Fruit fly (Drosophila melanogaster) whole organism, embryonic: Measurements from ENCODE around the gene CG45676.
A peak's percentile ranks its signal among the peaks of the same experiment; 100 is the strongest.

Experiments used
- Atf-2 ChIP-seq: fragments of 200-800 bp; sonication (Bioruptor generic); optimal IDR thresholded peaks from 2 replicates; lab custom pipeline; 2016; ENCODE audit warnings: missing biosample characterization, missing genetic modification characterization
- CG10209 ChIP-seq: fragments of 200-800 bp; sonication (Bioruptor generic); optimal IDR thresholded peaks from 3 replicates; lab custom pipeline; 2017; ENCODE audit warnings: missing biosample characterization, mild to moderate bottlenecking, missing genetic modification characterization, missing genetic modification reagents
- CG10274 ChIP-seq: fragments of 200-800 bp; sonication (Bioruptor generic); optimal IDR thresholded peaks from 3 replicates; lab custom pipeline; 2017; ENCODE audit warnings: missing biosample characterization, mild to moderate bottlenecking, missing genetic modification characterization
- CG11093 ChIP-seq: fragments of 200-800 bp; sonication (Bioruptor generic); IDR thresholded peaks from 3 replicates; pipeline ENCODE4 v1.3.6; 2022; ENCODE audit warnings: missing biosample characterization, missing genetic modification characterization
- CG11398 ChIP-seq: fragments of 200-800 bp; sonication (Bioruptor generic); optimal IDR thresholded peaks from 2 replicates; lab custom pipeline; 2016; ENCODE audit warnings: missing biosample characterization, missing genetic modification characterization
- CG12104 ChIP-seq: fragments of 200-800 bp; sonication (Bioruptor generic); optimal IDR thresholded peaks from 3 replicates; lab custom pipeline; 2016; ENCODE audit warnings: missing biosample characterization, missing genetic modification characterization
- CG12659 ChIP-seq: fragments of 200-800 bp; sonication (Bioruptor generic); optimal IDR thresholded peaks from 3 replicates; lab custom pipeline; 2017; ENCODE audit warnings: mild to moderate bottlenecking, missing biosample characterization, missing genetic modification reagents, missing genetic modification characterization
- CG12744 ChIP-seq: fragments of 200-800 bp; sonication (Bioruptor generic); optimal IDR thresholded peaks from 2 replicates; lab custom pipeline; 2016; ENCODE audit warnings: missing biosample characterization, missing genetic modification characterization
- CG14710 ChIP-seq: fragments of 200-800 bp; sonication (Bioruptor generic); optimal IDR thresholded peaks from 3 replicates; lab custom pipeline; 2019; ENCODE audit warnings: missing biosample characterization, mild to moderate bottlenecking, missing genetic modification characterization, moderate library complexity
- CG16815 ChIP-seq: fragments of 200-800 bp; sonication (Bioruptor generic); optimal IDR thresholded peaks from 3 replicates; lab custom pipeline; 2017; ENCODE audit warnings: missing biosample characterization, mild to moderate bottlenecking, missing genetic modification characterization
- CG31441 ChIP-seq: fragments of 200-800 bp; sonication (Bioruptor generic); IDR thresholded peaks from 2 replicates; pipeline ENCODE4 v1.3.6; 2022; ENCODE audit warnings: missing biosample characterization, missing genetic modification characterization
- CG6689 ChIP-seq: fragments of 200-800 bp; sonication (Bioruptor generic); IDR thresholded peaks from 2 replicates; pipeline ENCODE4 v1.3.6; 2022; ENCODE audit warnings: missing biosample characterization, missing genetic modification characterization
- CG6765 ChIP-seq: fragments of 200-800 bp; sonication (Bioruptor generic); optimal IDR thresholded peaks from 3 replicates; lab custom pipeline; 2017; ENCODE audit warnings: missing biosample characterization, mild to moderate bottlenecking, missing genetic modification characterization
- CG8290 ChIP-seq, 3 experiments: fragments of 200-800 bp; sonication (Bioruptor generic); optimal IDR thresholded peaks; 2 replicates each; lab custom pipeline; 2016 to 2019; ENCODE audit warnings: missing biosample characterization in 3 of 3, missing genetic modification characterization in 3 of 3, mild to moderate bottlenecking in 2 of 3, moderate library complexity in 1 of 3
- CG9609 ChIP-seq: fragments of 200-800 bp; sonication (Bioruptor generic); optimal IDR thresholded peaks from 3 replicates; lab custom pipeline; 2016; ENCODE audit warnings: missing biosample characterization, missing genetic modification characterization
- CrebB ChIP-seq: fragments of 200-800 bp; sonication (Bioruptor generic); optimal IDR thresholded peaks from 3 replicates; lab custom pipeline; 2018; ENCODE audit warnings: missing biosample characterization, mild to moderate bottlenecking, missing genetic modification characterization
- D ChIP-seq, 2 experiments: fragments of 200-800 bp in 1 of 2; fragments of >200 bp in 1 of 2; sonication (Bioruptor generic) in 1 of 2; optimal IDR thresholded peaks; 2 replicates in 1 of 2; 3 replicates in 1 of 2; lab custom pipeline; 2017; ENCODE audit warnings: mild to moderate bottlenecking in 1 of 2, missing biosample characterization in 1 of 2, missing genetic modification characterization in 1 of 2, missing genetic modification reagents in 1 of 2
- Dek ChIP-seq: fragments of 200-800 bp; sonication (Bioruptor generic); optimal IDR thresholded peaks from 3 replicates; lab custom pipeline; 2019; ENCODE audit warnings: missing biosample characterization, mild to moderate bottlenecking, missing genetic modification characterization, moderate library complexity
- Ets97D ChIP-seq: fragments of 200-800 bp; sonication (Bioruptor generic); optimal IDR thresholded peaks from 3 replicates; lab custom pipeline; 2016; ENCODE audit warnings: missing biosample characterization, missing genetic modification characterization
- Fer2 ChIP-seq: fragments of 200-800 bp; sonication (Bioruptor generic); optimal IDR thresholded peaks from 2 replicates; lab custom pipeline; 2018; ENCODE audit warnings: missing biosample characterization, mild to moderate bottlenecking, missing genetic modification characterization, moderate library complexity
- Hmr ChIP-seq: fragments of 200-800 bp; sonication (Bioruptor generic); optimal IDR thresholded peaks from 3 replicates; lab custom pipeline; 2017; ENCODE audit warnings: mild to moderate bottlenecking, missing biosample characterization, missing genetic modification reagents, missing genetic modification characterization
- NC2α ChIP-seq: fragments of 200-800 bp; sonication (Bioruptor generic); optimal IDR thresholded peaks from 2 replicates; lab custom pipeline; 2016; ENCODE audit warnings: missing biosample characterization, missing genetic modification characterization
- Neu2 ChIP-seq: fragments of 200-800 bp; sonication (Bioruptor generic); optimal IDR thresholded peaks from 3 replicates; lab custom pipeline; 2016; ENCODE audit warnings: missing biosample characterization, missing genetic modification characterization, borderline replicate concordance
- Nf-YA ChIP-seq: fragments of 200-800 bp; sonication (Bioruptor generic); IDR thresholded peaks from 2 replicates; pipeline ENCODE4 v1.3.6; 2022; ENCODE audit warnings: missing biosample characterization, missing genetic modification characterization
- Pdp1 ChIP-seq, 2 experiments: fragments of 200-800 bp; sonication (Bioruptor generic); optimal IDR thresholded peaks; 3 replicates each; lab custom pipeline; 2016; ENCODE audit warnings: missing biosample characterization in 2 of 2, missing genetic modification characterization in 2 of 2, mild to moderate bottlenecking in 1 of 2, moderate library complexity in 1 of 2
- Rx ChIP-seq: fragments of 200-800 bp; sonication (Bioruptor generic); IDR thresholded peaks from 2 replicates; pipeline ENCODE4 v1.3.6; 2022; ENCODE audit warnings: missing biosample characterization, missing genetic modification characterization
- Sin3A ChIP-seq: fragments of >200 bp; optimal IDR thresholded peaks from 2 replicates; lab custom pipeline; 2018
- az2 ChIP-seq: fragments of 200-800 bp; sonication (Bioruptor generic); optimal IDR thresholded peaks from 3 replicates; lab custom pipeline; 2016; ENCODE audit warnings: missing biosample characterization, missing genetic modification characterization
- bcd ChIP-seq: fragments of 200-800 bp; sonication (Bioruptor generic); optimal IDR thresholded peaks from 2 replicates; lab custom pipeline; 2017; ENCODE audit warnings: missing biosample characterization, mild to moderate bottlenecking, missing genetic modification characterization
- btn ChIP-seq: fragments of 200-800 bp; sonication (Bioruptor generic); optimal IDR thresholded peaks from 2 replicates; lab custom pipeline; 2016; ENCODE audit warnings: missing biosample characterization, missing genetic modification characterization
- crc ChIP-seq: fragments of 200-800 bp; sonication (Bioruptor generic); optimal IDR thresholded peaks from 2 replicates; lab custom pipeline; 2016; ENCODE audit warnings: missing biosample characterization, missing genetic modification characterization
- da ChIP-seq: fragments of 200-800 bp; sonication (Bioruptor generic); optimal IDR thresholded peaks from 2 replicates; lab custom pipeline; 2016; ENCODE audit warnings: missing biosample characterization, missing genetic modification characterization
- dan ChIP-seq: fragments of 200-800 bp; sonication (Bioruptor generic); IDR thresholded peaks from 2 replicates; pipeline ENCODE4 v1.3.6; 2022; ENCODE audit warnings: missing biosample characterization, missing genetic modification characterization
- dimm ChIP-seq: fragments of 200-800 bp; sonication (Bioruptor generic); IDR thresholded peaks from 2 replicates; pipeline ENCODE4 v1.3.6; 2022; ENCODE audit warnings: missing biosample characterization, missing genetic modification characterization
- gsb-n ChIP-seq: fragments of 200-800 bp; sonication (Bioruptor generic); optimal IDR thresholded peaks from 3 replicates; lab custom pipeline; 2018; ENCODE audit warnings: missing biosample characterization, mild to moderate bottlenecking, missing genetic modification characterization
- gt ChIP-seq: fragments of 200-800 bp; sonication (Bioruptor generic); IDR thresholded peaks from 2 replicates; pipeline ENCODE4 v1.3.6; 2022; ENCODE audit warnings: missing biosample characterization, missing genetic modification characterization
- kay ChIP-seq: fragments of 200-800 bp; sonication (Bioruptor generic); optimal IDR thresholded peaks from 2 replicates; lab custom pipeline; 2016; ENCODE audit warnings: missing biosample characterization, missing genetic modification characterization
- maf-S ChIP-seq: fragments of 200-800 bp; sonication (Bioruptor generic); optimal IDR thresholded peaks from 2 replicates; lab custom pipeline; 2016; ENCODE audit warnings: missing biosample characterization, missing genetic modification characterization
- mirr ChIP-seq: fragments of 200-800 bp; sonication (Bioruptor generic); optimal IDR thresholded peaks from 3 replicates; lab custom pipeline; 2018; ENCODE audit warnings: missing biosample characterization, mild to moderate bottlenecking, missing genetic modification characterization
- nom ChIP-seq: fragments of 200-800 bp; sonication (Bioruptor generic); optimal IDR thresholded peaks from 2 replicates; lab custom pipeline; 2017; ENCODE audit warnings: missing biosample characterization, missing genetic modification characterization, mild to moderate bottlenecking, moderate library complexity, missing genetic modification reagents
- otp ChIP-seq: fragments of 200-800 bp; sonication (Bioruptor generic); IDR thresholded peaks from 3 replicates; pipeline ENCODE4, ENCODE4 v1.3.6; 2022; ENCODE audit warnings: missing biosample characterization, missing genetic modification characterization
- pan ChIP-seq, 4 experiments: fragments of >200 bp in 3 of 4; fragments of 200-800 bp in 1 of 4; sonication (Bioruptor generic) in 1 of 4; optimal IDR thresholded peaks in 3 of 4; IDR thresholded peaks in 1 of 4; 2 replicates each; pipeline versions ENCODE4 v1.3.6 to Lab custom; 2017 to 2022; ENCODE audit warnings: missing biosample characterization in 2 of 4, missing genetic modification characterization in 2 of 4, mixed read lengths in 1 of 4
- pfk ChIP-seq: fragments of 200-800 bp; sonication (Bioruptor generic); optimal IDR thresholded peaks from 2 replicates; lab custom pipeline; 2018; ENCODE audit warnings: missing biosample characterization, mild to moderate bottlenecking, missing genetic modification characterization, moderate library complexity
- pum ChIP-seq: fragments of 200-800 bp; sonication (Bioruptor generic); optimal IDR thresholded peaks from 2 replicates; lab custom pipeline; 2016; ENCODE audit warnings: missing biosample characterization, missing genetic modification characterization
- sens ChIP-seq: fragments of 200-800 bp; sonication (Bioruptor generic); peaks from one replicate; lab custom pipeline; 2016; ENCODE audit warnings: missing biosample characterization, missing genetic modification characterization
- sens-2 ChIP-seq: fragments of 200-800 bp; sonication (Bioruptor generic); IDR thresholded peaks from 2 replicates; pipeline ENCODE4 v1.3.6; 2022; ENCODE audit warnings: missing biosample characterization, missing genetic modification characterization
- sqz ChIP-seq: fragments of 200-800 bp; sonication (Bioruptor generic); optimal IDR thresholded peaks from 3 replicates; lab custom pipeline; 2018; ENCODE audit warnings: missing biosample characterization, mild to moderate bottlenecking, missing genetic modification characterization
- ttk ChIP-seq: fragments of 200-800 bp; sonication (Bioruptor generic); IDR thresholded peaks from 2 replicates; pipeline ENCODE4 v2.1.2; 2022; ENCODE audit warnings: missing biosample characterization, missing genetic modification characterization
- tup ChIP-seq: fragments of 200-800 bp; sonication (Bioruptor generic); optimal IDR thresholded peaks from 2 replicates; lab custom pipeline; 2016; ENCODE audit warnings: missing biosample characterization, mild to moderate bottlenecking, missing genetic modification characterization, moderate library complexity
- zfh1 ChIP-seq: fragments of 200-800 bp; sonication (Bioruptor generic); IDR thresholded peaks from 3 replicates; pipeline ENCODE4 v1.3.6; 2022; ENCODE audit warnings: missing biosample characterization, missing genetic modification characterization

The CG45676 gene

dm6 chr3R:11392805-11393204, 25.9 kb upstream of the CG45676 start (continued):
- TF ChIP-seq CG9609 (peak; percentile 24), CG6765 (peak; percentile 41), CG31441 (GFP tag; lab: Robert Waterston, UW) (no peak; the same call in 1 of the 2 replicates), crc (GFP tag; lab: Kevin White, UChicago) (peak; percentile 44), sens-2 (peak; percentile 83), CG14710 (tag; lab: Kevin White, UChicago) (peak; percentile 65), CG12104 (GFP tag; lab: Kevin White, UChicago) (peak; percentile 57), D (optimal IDR thresholded peaks at IDR 0.05; lab: Kevin White, UChicago) (no peak), D (GFP tag; optimal IDR thresholded peaks at IDR 0.05; lab: Kevin White, UChicago) (peak; percentile 75), CG11093 (GFP tag; lab: Robert Waterston, UW) (no peak), pum (no peak), otp (GFP tag; lab: Robert Waterston, UW) (peak; percentile 79), tup (no peak), Ets97D (GFP tag; lab: Kevin White, UChicago) (peak; percentile 98), az2 (GFP tag; lab: Kevin White, UChicago) (peak; percentile 32), CG10274 (GFP tag; lab: Kevin White, UChicago) (peak; percentile 59), maf-S (GFP tag; lab: Kevin White, UChicago) (peak; percentile 12), Neu2 (GFP tag; lab: Kevin White, UChicago) (peak; percentile 61), CG6689 (GFP tag; lab: Robert Waterston, UW) (peak; percentile 45; the same call in 1 of the 2 replicates), mirr (GFP tag; lab: Kevin White, UChicago) (no peak), Sin3A (no peak), dimm (GFP tag; lab: Robert Waterston, UW) (peak; percentile 40; the same call in 1 of the 2 replicates), da (peak; percentile 11), Dek (no peak), Rx (GFP tag; lab: Robert Waterston, UW) (peak; percentile 74), CG16815 (GFP tag; lab: Kevin White, UChicago) (peak; percentile 76), CG12744 (GFP tag; lab: Kevin White, UChicago) (peak; percentile 73), dan (GFP tag; lab: Robert Waterston, UW) (no peak), Fer2 (peak; percentile 44), Pdp1 (GFP tag; optimal IDR thresholded peaks at IDR 0.05; lab: Kevin White, UChicago) (peak in 1 of 2 experiments; percentile 50), gt (GFP tag; lab: Robert Waterston, UW) (peak; percentile 63), pan (optimal IDR thresholded peaks at IDR 0.05; lab: Kevin White, UChicago) (no peak), pan (GFP tag; optimal IDR thresholded peaks at IDR 0.05 in 1 of 2, IDR thresholded peaks at IDR 0.05 in 1 of 2) (no peak), NC2α (peak; percentile 49), zfh1 (GFP tag; lab: Robert Waterston, UW) (peak; percentile 92), CrebB (tag; lab: Kevin White, UChicago) (peak; percentile 40), kay (GFP tag; lab: Kevin White, UChicago) (no peak), CG11398 (GFP tag; lab: Kevin White, UChicago) (peak; percentile 60), Hmr (GFP tag; lab: Kevin White, UChicago) (peak; percentile 51), CG8290 (GFP tag; optimal IDR thresholded peaks at IDR 0.05; lab: Kevin White, UChicago) (peak; percentile 90), CG8290 (tag; optimal IDR thresholded peaks at IDR 0.05; lab: Kevin White, UChicago) (peak; percentile 83 to 96), ttk (GFP tag; lab: Robert Waterston, UW) (peak; percentile 65), Atf-2 (GFP tag; lab: Kevin White, UChicago) (peak; percentile 54), pfk (peak; percentile 41), CG10209 (GFP tag; lab: Kevin White, UChicago) (peak; percentile 72), bcd (GFP tag; lab: Kevin White, UChicago) (peak; percentile 80), nom (no peak), btn (GFP tag; lab: Kevin White, UChicago) (peak; percentile 64), CG12659 (peak; percentile 35), sqz (GFP tag; lab: Kevin White, UChicago) (peak; percentile 72), gsb-n (tag; lab: Kevin White, UChicago) (peak; percentile 61), Nf-YA (GFP tag; lab: Robert Waterston, UW) (0 out of 2 replicates have a peak, but pooled peaks have one; percentile 34), sens (GFP tag; lab: Kevin White, UChicago) (peak; percentile 89)
